Worm (Caenorhabditis elegans) whole organism, late embryonic: Measurements from ENCODE around the gene emb-1.

Source experiments
- K09A11.1 ChIP-seq: sonication (generic microtip); optimal IDR thresholded peaks from 2 replicates; lab custom pipeline; 2017; ENCODE audit warnings: antibody characterized with exemption, mild to moderate bottlenecking, missing genetic modification characterization, missing compliant biosample characterization; ENCODE audit not compliant: insufficient read depth
- ama-1 ChIP-seq: fragments of 150-350 bp; optimal IDR thresholded peaks from 2 replicates; lab custom pipeline; 2014
- ceh-31 ChIP-seq: sonication (generic microtip); optimal IDR thresholded peaks from 2 replicates; lab custom pipeline; 2016; ENCODE audit warnings: missing genetic modification characterization, missing compliant biosample characterization
- elt-2 ChIP-seq: sonication (generic microtip); optimal IDR thresholded peaks from 2 replicates; lab custom pipeline; 2016; ENCODE audit warnings: missing genetic modification reagents, missing genetic modification characterization, missing compliant biosample characterization
- ets-4 ChIP-seq: sonication (generic microtip); optimal IDR thresholded peaks from 2 replicates; lab custom pipeline; 2016; ENCODE audit warnings: missing genetic modification characterization, missing compliant biosample characterization
- nhr-11 ChIP-seq: fragments of 150-350 bp; optimal IDR thresholded peaks from 2 replicates; lab custom pipeline; 2014; ENCODE audit warnings: missing biosample characterization, missing genetic modification characterization
- pax-1 ChIP-seq: fragments of 150-350 bp; optimal IDR thresholded peaks from 2 replicates; lab custom pipeline; 2014; ENCODE audit warnings: missing biosample characterization, missing genetic modification characterization

DNA sequence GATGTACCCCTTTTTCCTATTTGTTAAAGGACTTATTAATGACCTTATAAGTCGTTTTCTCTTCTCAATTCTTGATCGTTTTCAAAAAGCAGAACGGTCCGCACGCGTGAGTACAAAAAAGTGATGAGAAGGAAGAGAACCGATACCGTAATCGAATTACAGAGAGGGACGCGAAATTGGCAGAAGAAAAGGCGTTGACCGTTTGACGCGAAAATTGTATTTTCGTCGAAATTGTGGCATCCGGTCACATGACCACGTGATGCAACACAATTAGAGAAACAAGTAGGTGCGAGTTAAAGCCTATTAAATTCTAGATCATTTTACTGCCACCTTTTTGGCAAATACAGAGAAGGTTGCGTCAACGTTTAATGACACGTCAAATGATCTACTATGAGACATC, 29.1 kb upstream of the emb-1 start:
- TF ChIP-seq K09A11.1 (tag; lab: Kevin White, UChicago) (no peak), ama-1 (lab: Kevin White, UChicago) (no peak), elt-2 (no peak), ceh-31 (tag; lab: Kevin White, UChicago) (no peak), nhr-11 (tag; lab: Kevin White, UChicago) (no peak), pax-1 (no peak), ets-4 (tag; lab: Kevin White, UChicago) (no peak)
